Fruit fly (Drosophila melanogaster) whole organism, prepupa: ENCODE measurements around the gene Irk1.

Source experiments
- Blimp-1 ChIP-seq: fragments of 200-800 bp; sonication (Bioruptor generic); optimal IDR thresholded peaks from 3 replicates; lab custom pipeline; 2017; ENCODE audit warnings: missing biosample characterization, missing genetic modification characterization, mild to moderate bottlenecking, moderate library complexity, missing genetic modification reagents
- CG10631 ChIP-seq: fragments of 200-800 bp; sonication (Bioruptor generic); optimal IDR thresholded peaks from 2 replicates; lab custom pipeline; 2016; ENCODE audit warnings: missing biosample characterization, missing genetic modification characterization
- CG11294 ChIP-seq: fragments of 200-800 bp; sonication (Bioruptor generic); IDR thresholded peaks from 2 replicates; pipeline ENCODE4 v1.3.6; 2022; ENCODE audit warnings: missing biosample characterization, missing genetic modification characterization
- CG11762 ChIP-seq: fragments of 200-800 bp; sonication (Bioruptor generic); optimal IDR thresholded peaks from 3 replicates; lab custom pipeline; 2016; ENCODE audit warnings: missing biosample characterization, missing genetic modification characterization; ENCODE audit not compliant: insufficient read depth
- CG11902 ChIP-seq: fragments of 200-800 bp; sonication (Bioruptor generic); optimal IDR thresholded peaks from 3 replicates; lab custom pipeline; 2016; ENCODE audit warnings: missing biosample characterization, missing genetic modification characterization
- CG15336 ChIP-seq: fragments of 200-800 bp; sonication (Bioruptor generic); IDR thresholded peaks from 2 replicates; pipeline ENCODE4 v1.3.6; 2022; ENCODE audit warnings: missing biosample characterization, missing genetic modification characterization
- CG1621 ChIP-seq: fragments of 200-800 bp; sonication (Bioruptor generic); optimal IDR thresholded peaks from 3 replicates; lab custom pipeline; 2018; ENCODE audit warnings: missing biosample characterization, mild to moderate bottlenecking, missing genetic modification characterization
- CG16779 ChIP-seq: fragments of 200-800 bp; sonication (Bioruptor generic); optimal IDR thresholded peaks from 3 replicates; lab custom pipeline; 2017; ENCODE audit warnings: missing biosample characterization, mild to moderate bottlenecking, missing genetic modification characterization
- CG3032 ChIP-seq: fragments of 200-800 bp; optimal IDR thresholded peaks from 2 replicates; lab custom pipeline; 2019; ENCODE audit warnings: missing biosample characterization, mild to moderate bottlenecking, missing genetic modification characterization, moderate library complexity
- CG31627 ChIP-seq: fragments of 200-800 bp; sonication (Bioruptor generic); optimal IDR thresholded peaks from 3 replicates; lab custom pipeline; 2016; ENCODE audit warnings: missing biosample characterization, missing genetic modification characterization
- CG32006 ChIP-seq: fragments of 200-800 bp; sonication (Bioruptor generic); optimal IDR thresholded peaks from 3 replicates; lab custom pipeline; 2017; ENCODE audit warnings: missing biosample characterization, mild to moderate bottlenecking, missing genetic modification characterization
- CG3919 ChIP-seq: fragments of 200-800 bp; sonication (Bioruptor generic); optimal IDR thresholded peaks from 3 replicates; lab custom pipeline; 2016; ENCODE audit warnings: missing biosample characterization, missing genetic modification characterization
- CG4318 ChIP-seq: fragments of 200-800 bp; sonication (Bioruptor generic); optimal IDR thresholded peaks from 3 replicates; lab custom pipeline; 2017; ENCODE audit warnings: missing biosample characterization, mild to moderate bottlenecking, missing genetic modification characterization
- CG6276 ChIP-seq: fragments of 200-800 bp; sonication (Bioruptor generic); optimal IDR thresholded peaks from 2 replicates; lab custom pipeline; 2017; ENCODE audit warnings: missing biosample characterization, mild to moderate bottlenecking, missing genetic modification characterization
- CG6792 ChIP-seq: fragments of 200-800 bp; sonication (Bioruptor generic); optimal IDR thresholded peaks from 3 replicates; lab custom pipeline; 2016; ENCODE audit warnings: missing biosample characterization, missing genetic modification characterization
- CG6808 ChIP-seq: fragments of 200-800 bp; sonication (Bioruptor generic); optimal IDR thresholded peaks from 3 replicates; lab custom pipeline; 2017; ENCODE audit warnings: missing biosample characterization, missing genetic modification characterization, mild to moderate bottlenecking, moderate library complexity, missing genetic modification reagents
- CG7368 ChIP-seq: fragments of 200-800 bp; sonication (Bioruptor generic); optimal IDR thresholded peaks from 3 replicates; lab custom pipeline; 2016; ENCODE audit warnings: missing biosample characterization, missing genetic modification characterization
- CG8119 ChIP-seq: fragments of 200-800 bp; sonication (Bioruptor generic); IDR thresholded peaks from 3 replicates; pipeline ENCODE4 v1.3.6; 2022; ENCODE audit warnings: missing biosample characterization, missing genetic modification characterization
- CG8632 ChIP-seq: fragments of 200-800 bp; sonication (Bioruptor generic); optimal IDR thresholded peaks from 3 replicates; lab custom pipeline; 2016; ENCODE audit warnings: missing biosample characterization, missing genetic modification characterization
- CG9139 ChIP-seq: fragments of 200-800 bp; sonication (Bioruptor generic); optimal IDR thresholded peaks from 3 replicates; lab custom pipeline; 2017; ENCODE audit warnings: missing biosample characterization, mild to moderate bottlenecking, missing genetic modification characterization
- Eip78C ChIP-seq: fragments of 200-800 bp; sonication (Bioruptor generic); peaks from one replicate; lab custom pipeline; 2016; ENCODE audit warnings: missing biosample characterization, missing genetic modification characterization
- Eip93F ChIP-seq: fragments of 200-800 bp; sonication (Bioruptor generic); optimal IDR thresholded peaks from 2 replicates; lab custom pipeline; 2016; ENCODE audit warnings: missing biosample characterization, mild to moderate bottlenecking, missing genetic modification characterization
- Ets21C ChIP-seq: fragments of 200-800 bp; sonication (Bioruptor generic); optimal IDR thresholded peaks from 3 replicates; lab custom pipeline; 2016; ENCODE audit warnings: missing biosample characterization, missing genetic modification characterization
- Gug ChIP-seq: fragments of 200-800 bp; sonication (Bioruptor generic); IDR thresholded peaks from 2 replicates; pipeline ENCODE4 v1.3.6; 2022; ENCODE audit warnings: missing biosample characterization, missing genetic modification characterization
- Hr38 ChIP-seq: sonication (Bioruptor generic); optimal IDR thresholded peaks from 2 replicates; lab custom pipeline; 2016; ENCODE audit warnings: missing biosample characterization, missing genetic modification characterization
- Hr4 ChIP-seq: fragments of 200-800 bp; sonication (Bioruptor generic); optimal IDR thresholded peaks from 3 replicates; lab custom pipeline; 2016; ENCODE audit warnings: missing biosample characterization, missing genetic modification characterization
- Lpt ChIP-seq: fragments of 200-800 bp; sonication (Bioruptor generic); optimal IDR thresholded peaks from 3 replicates; lab custom pipeline; 2016; ENCODE audit warnings: missing biosample characterization, missing genetic modification characterization
- Met ChIP-seq: fragments of 200-800 bp; sonication (Bioruptor generic); optimal IDR thresholded peaks from 3 replicates; lab custom pipeline; 2016; ENCODE audit warnings: missing biosample characterization, missing genetic modification characterization
- Smox ChIP-seq: fragments of 200-800 bp; sonication (Bioruptor generic); optimal IDR thresholded peaks from 3 replicates; lab custom pipeline; 2016; ENCODE audit warnings: missing biosample characterization, missing genetic modification characterization
- Sox102F ChIP-seq: fragments of 200-800 bp; sonication (Bioruptor generic); optimal IDR thresholded peaks from 2 replicates; lab custom pipeline; 2016; ENCODE audit warnings: missing biosample characterization, mild to moderate bottlenecking, missing genetic modification characterization
- Sox14 ChIP-seq: fragments of 200-800 bp; sonication (Bioruptor generic); optimal IDR thresholded peaks from 3 replicates; lab custom pipeline; 2016; ENCODE audit warnings: missing biosample characterization, missing genetic modification characterization
- Sox15 ChIP-seq: fragments of 200-800 bp; sonication (Bioruptor generic); optimal IDR thresholded peaks from 3 replicates; lab custom pipeline; 2016; ENCODE audit warnings: missing biosample characterization, missing genetic modification characterization
- achi ChIP-seq: fragments of 200-800 bp; sonication (Bioruptor generic); optimal IDR thresholded peaks from 3 replicates; lab custom pipeline; 2016; ENCODE audit warnings: missing biosample characterization, missing genetic modification characterization
- cyc ChIP-seq: fragments of 200-800 bp; sonication (Bioruptor generic); optimal IDR thresholded peaks from 3 replicates; lab custom pipeline; 2016; ENCODE audit warnings: missing biosample characterization, missing genetic modification characterization
- dac ChIP-seq: fragments of 200-800 bp; sonication (Bioruptor generic); optimal IDR thresholded peaks from 2 replicates; lab custom pipeline; 2017; ENCODE audit warnings: missing biosample characterization, mild to moderate bottlenecking, missing genetic modification characterization
- dsx ChIP-seq: fragments of 200-800 bp; optimal IDR thresholded peaks from 3 replicates; lab custom pipeline; 2019; ENCODE audit warnings: missing biosample characterization, mild to moderate bottlenecking, missing genetic modification characterization, moderate library complexity; ENCODE audit not compliant: poor library complexity, severe bottlenecking
- eg ChIP-seq: fragments of 200-800 bp; sonication (Bioruptor generic); IDR thresholded peaks from 3 replicates; pipeline ENCODE4 v1.3.6; 2022; ENCODE audit warnings: missing biosample characterization, missing genetic modification characterization
- esn ChIP-seq: fragments of 200-800 bp; sonication (Bioruptor generic); optimal IDR thresholded peaks from 2 replicates; lab custom pipeline; 2016; ENCODE audit warnings: missing biosample characterization, mild to moderate bottlenecking, missing genetic modification characterization, moderate library complexity
- fd59A ChIP-seq: fragments of 200-800 bp; sonication (Bioruptor generic); optimal IDR thresholded peaks from 2 replicates; lab custom pipeline; 2017; ENCODE audit warnings: missing biosample characterization, mild to moderate bottlenecking, missing genetic modification characterization, missing genetic modification reagents
- fd85E ChIP-seq: fragments of 200-800 bp; sonication (Bioruptor generic); optimal IDR thresholded peaks from 3 replicates; lab custom pipeline; 2016; ENCODE audit warnings: missing biosample characterization, missing genetic modification characterization
- fkh ChIP-seq: fragments of 200-800 bp; sonication (Bioruptor generic); optimal IDR thresholded peaks from 3 replicates; lab custom pipeline; 2017; ENCODE audit warnings: missing biosample characterization, mild to moderate bottlenecking, missing genetic modification characterization, moderate library complexity
- lz ChIP-seq: fragments of 200-800 bp; sonication (Bioruptor generic); optimal IDR thresholded peaks from 3 replicates; lab custom pipeline; 2016; ENCODE audit warnings: missing biosample characterization, missing genetic modification characterization
- net ChIP-seq: fragments of 200-800 bp; sonication (Bioruptor generic); optimal IDR thresholded peaks from 3 replicates; lab custom pipeline; 2016; ENCODE audit warnings: missing biosample characterization, missing genetic modification characterization
- spab ChIP-seq: fragments of 200-800 bp; sonication (Bioruptor generic); optimal IDR thresholded peaks from 2 replicates; lab custom pipeline; 2017; ENCODE audit warnings: missing biosample characterization, mild to moderate bottlenecking, missing genetic modification characterization, missing genetic modification reagents
- ss ChIP-seq, 2 experiments: fragments of 200-800 bp; sonication (Bioruptor generic); optimal IDR thresholded peaks; 2 replicates in 1 of 2; 3 replicates in 1 of 2; lab custom pipeline; 2017 to 2018; ENCODE audit warnings: mild to moderate bottlenecking in 2 of 2, missing biosample characterization in 2 of 2, missing genetic modification characterization in 2 of 2, moderate library complexity in 1 of 2
- svp ChIP-seq: fragments of 200-800 bp; sonication (Bioruptor generic); peaks from one replicate; lab custom pipeline; 2016; ENCODE audit warnings: missing biosample characterization, missing genetic modification characterization
- topi ChIP-seq: fragments of 200-800 bp; sonication (Bioruptor generic); optimal IDR thresholded peaks from 3 replicates; lab custom pipeline; 2016; ENCODE audit warnings: missing biosample characterization, missing genetic modification characterization
- vri ChIP-seq: fragments of 200-800 bp; sonication (Bioruptor generic); optimal IDR thresholded peaks from 3 replicates; lab custom pipeline; 2016; ENCODE audit warnings: missing biosample characterization, mild to moderate bottlenecking, missing genetic modification characterization

The Irk1 gene

DNA sequence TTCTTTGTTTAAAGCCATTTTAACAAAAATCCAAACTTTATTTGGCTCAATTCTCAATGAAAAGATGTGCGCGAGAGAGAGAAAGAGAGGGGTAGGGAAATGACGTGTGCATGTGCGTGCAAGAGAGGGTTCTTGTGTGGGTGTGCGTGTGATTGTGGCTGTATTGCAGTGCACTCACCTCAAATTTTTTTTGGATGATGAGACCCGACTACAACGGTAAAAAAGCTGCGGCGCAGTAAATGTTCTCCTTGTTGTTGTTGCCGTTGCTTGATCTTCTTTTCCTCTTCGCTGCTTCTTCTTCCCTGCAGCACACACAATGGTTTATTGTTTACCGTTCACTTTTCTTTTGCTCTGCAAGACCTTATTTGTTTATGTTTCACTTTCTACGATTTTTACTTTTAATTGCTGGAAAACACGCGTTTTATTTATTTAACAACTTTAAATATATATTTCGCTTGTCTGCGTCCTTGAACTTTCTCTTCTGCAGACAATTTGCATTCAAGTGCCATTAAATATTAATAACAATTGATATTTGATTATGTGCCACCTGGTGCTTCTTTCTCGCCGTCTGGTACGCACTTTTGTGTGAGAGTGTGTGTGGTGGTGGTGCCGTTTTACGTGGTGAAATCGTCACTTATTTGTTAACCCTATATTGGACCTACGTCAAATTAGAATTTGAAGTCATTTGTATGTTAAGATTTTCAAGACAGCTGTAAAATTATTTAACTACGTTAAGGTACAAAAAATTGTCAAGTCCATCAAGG lies 52.3 kb downstream of the Irk1 start (continued):
- TF ChIP-seq Hr38 (GFP tag; lab: Kevin White, UChicago) (no peak), CG6792 (GFP tag; lab: Kevin White, UChicago) (no peak), Gug (GFP tag; lab: Robert Waterston, UW) (no peak), eg (0 out of 3 replicates have a peak, but pooled peaks have one; percentile 35), spab (no peak), Smox (GFP tag; lab: Kevin White, UChicago) (no peak), CG9139 (no peak), Hr4 (GFP tag; lab: Kevin White, UChicago) (no peak), CG10631 (GFP tag; lab: Kevin White, UChicago) (no peak), achi (GFP tag; lab: Kevin White, UChicago) (no peak), CG1621 (tag; lab: Kevin White, UChicago) (no peak), CG15336 (GFP tag; lab: Robert Waterston, UW) (peak; percentile 61), lz (GFP tag; lab: Kevin White, UChicago) (peak; percentile 20), svp (GFP tag; lab: Kevin White, UChicago) (peak; percentile 85), dsx (GFP tag; lab: Kevin White, UChicago) (no peak), net (GFP tag; lab: Kevin White, UChicago) (no peak), Ets21C (no peak), CG7368 (no peak), Sox14 (GFP tag; lab: Kevin White, UChicago) (no peak), CG3919 (GFP tag; lab: Kevin White, UChicago) (no peak), CG11762 (GFP tag; lab: Kevin White, UChicago) (no peak), Sox102F (GFP tag; lab: Kevin White, UChicago) (peak; percentile 35), Eip93F (GFP tag; lab: Kevin White, UChicago) (no peak), CG11902 (GFP tag; lab: Kevin White, UChicago) (no peak), fd85E (GFP tag; lab: Kevin White, UChicago) (no peak), CG4318 (no peak), CG6276 (no peak), Lpt (no peak), ss (GFP tag; optimal IDR thresholded peaks at IDR 0.05; lab: Kevin White, UChicago) (no peak), CG32006 (no peak), topi (GFP tag; lab: Kevin White, UChicago) (peak; percentile 33), CG11294 (GFP tag; lab: Robert Waterston, UW) (no peak), CG3032 (tag; lab: Kevin White, UChicago) (no peak), CG31627 (GFP tag; lab: Kevin White, UChicago) (no peak), CG8632 (GFP tag; lab: Kevin White, UChicago) (no peak), fkh (GFP tag; lab: Kevin White, UChicago) (peak; percentile 54), cyc (GFP tag; lab: Kevin White, UChicago) (no peak), CG6808 (GFP tag; lab: Kevin White, UChicago) (no peak), vri (GFP tag; lab: Kevin White, UChicago) (peak; percentile 43), dac (no peak)

DNA sequence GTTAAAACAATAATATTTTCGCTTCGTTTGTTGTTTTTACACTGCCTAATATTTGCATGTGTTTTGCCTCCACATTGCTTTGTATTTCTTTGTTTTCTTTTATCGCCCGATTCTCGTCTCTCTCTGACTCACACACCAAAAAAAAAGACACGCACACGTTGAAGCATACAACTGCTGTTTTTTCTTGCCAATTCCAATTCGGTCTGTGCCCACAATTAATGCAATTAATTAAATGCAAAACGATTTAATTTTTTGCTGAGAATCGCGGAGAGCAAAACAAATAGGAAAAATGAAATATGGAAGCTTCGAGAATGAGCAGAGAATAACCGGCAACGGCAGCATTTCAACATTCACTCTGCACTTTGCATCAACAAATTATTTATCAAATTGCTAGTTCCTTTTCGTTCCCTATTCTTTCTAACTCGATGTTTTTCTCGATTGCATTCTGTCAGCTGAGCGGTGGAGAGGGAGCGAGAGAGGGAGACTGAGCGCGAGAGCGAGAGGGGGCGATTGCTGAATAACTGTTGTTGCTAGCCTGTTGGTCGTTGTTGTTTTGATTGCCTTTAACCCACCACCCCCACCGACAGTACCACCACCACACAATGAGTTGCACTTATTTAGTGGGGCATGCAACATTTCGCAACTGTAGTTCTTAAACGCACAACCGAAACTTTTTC lies 53.0 kb downstream of the Irk1 start:
- no peak for TF ChIP-seq CG11762 (GFP tag; lab: Kevin White, UChicago)
- TF ChIP-seq Ets21C = no peak
- TF ChIP-seq dsx (GFP tag; lab: Kevin White, UChicago) = no peak
- TF ChIP-seq Eip78C (GFP tag; lab: Kevin White, UChicago) = peak; percentile 12
- TF ChIP-seq CG7368 = no peak
- no peak for TF ChIP-seq spab
- TF ChIP-seq fd59A = no peak
- TF ChIP-seq Blimp-1 (GFP tag; lab: Kevin White, UChicago) = no peak
- TF ChIP-seq Sox14 (GFP tag; lab: Kevin White, UChicago) = no peak
- no peak for TF ChIP-seq CG15336 (GFP tag; lab: Robert Waterston, UW)
- TF ChIP-seq Lpt = no peak
- TF ChIP-seq Sox15 (GFP tag; lab: Kevin White, UChicago) = no peak
- TF ChIP-seq esn (GFP tag; lab: Kevin White, UChicago) = no peak
- TF ChIP-seq Met = no peak
- TF ChIP-seq svp (GFP tag; lab: Kevin White, UChicago) = no peak
- TF ChIP-seq CG31627 (GFP tag; lab: Kevin White, UChicago) = no peak
- no peak for TF ChIP-seq CG16779 (tag; lab: Kevin White, UChicago)
- TF ChIP-seq achi (GFP tag; lab: Kevin White, UChicago) = no peak
- TF ChIP-seq CG8119 = no peak; the same call in 2 of the 3 replicates
